Fruit fly (Drosophila melanogaster): ENCODE measurements around the gene Cog8.

dm6 chr2L:11469973-11470372 lies 28.8 kb downstream of the Cog8 start:
- TF ChIP-seq CG8478 (optimal IDR thresholded peaks at IDR 0.05) (no peak), CTCF (optimal IDR thresholded peaks at IDR 0.05) (no peak)
